Fruit fly (Drosophila melanogaster) whole organism, embryonic: ENCODE results near the gene CG6738.
A peak's percentile ranks its signal among the peaks of the same experiment; 100 is the strongest.

Experiments used
- Adf1 ChIP-seq: fragments of 200-800 bp; sonication (Bioruptor generic); IDR thresholded peaks from 2 replicates; pipeline ENCODE4 v1.3.6; 2022; ENCODE audit warnings: missing biosample characterization, missing genetic modification characterization
- Atf6 ChIP-seq: fragments of 200-800 bp; sonication (Bioruptor generic); IDR thresholded peaks from 2 replicates; pipeline ENCODE4 v1.3.6; 2022; ENCODE audit warnings: missing biosample characterization, missing genetic modification characterization
- B-H1 ChIP-seq: fragments of 200-800 bp; sonication (Bioruptor generic); IDR thresholded peaks from 3 replicates; pipeline ENCODE4 v1.3.6; 2022; ENCODE audit warnings: missing biosample characterization, missing genetic modification characterization
- BEAF-32 ChIP-seq: fragments of 200-800 bp; sonication (Bioruptor generic); optimal IDR thresholded peaks from 3 replicates; lab custom pipeline; 2017; ENCODE audit warnings: missing biosample characterization, missing genetic modification characterization, mild to moderate bottlenecking, moderate library complexity, missing genetic modification reagents
- BtbVII ChIP-seq: fragments of 200-800 bp; sonication (Bioruptor generic); optimal IDR thresholded peaks from 3 replicates; lab custom pipeline; 2017; ENCODE audit warnings: missing biosample characterization, mild to moderate bottlenecking, missing genetic modification characterization
- C15 ChIP-seq: fragments of 200-800 bp; sonication (Bioruptor generic); IDR thresholded peaks from 3 replicates; pipeline ENCODE4 v1.3.6; 2022; ENCODE audit warnings: missing biosample characterization, missing genetic modification characterization
- CG10267 ChIP-seq: fragments of 200-800 bp; sonication (Bioruptor generic); optimal IDR thresholded peaks from 2 replicates; lab custom pipeline; 2018; ENCODE audit warnings: missing biosample characterization, mild to moderate bottlenecking, missing genetic modification characterization, moderate library complexity
- CG10321 ChIP-seq: fragments of 200-800 bp; sonication (Bioruptor generic); IDR thresholded peaks from 2 replicates; pipeline ENCODE4 v1.3.6; 2022; ENCODE audit warnings: missing biosample characterization, missing genetic modification characterization
- CG11247 ChIP-seq: fragments of 200-800 bp; sonication (Bioruptor generic); IDR thresholded peaks from 2 replicates; pipeline ENCODE4 v1.3.6; 2022; ENCODE audit warnings: missing biosample characterization, missing genetic modification characterization
- CG12071 ChIP-seq: fragments of 200-800 bp; sonication (Bioruptor generic); optimal IDR thresholded peaks from 3 replicates; lab custom pipeline; 2018; ENCODE audit warnings: missing biosample characterization, mild to moderate bottlenecking, missing genetic modification characterization
- CG12744 ChIP-seq: fragments of 200-800 bp; sonication (Bioruptor generic); optimal IDR thresholded peaks from 2 replicates; lab custom pipeline; 2016; ENCODE audit warnings: missing biosample characterization, missing genetic modification characterization
- CG13894 ChIP-seq: fragments of 200-800 bp; sonication (Bioruptor generic); optimal IDR thresholded peaks from 3 replicates; lab custom pipeline; 2018; ENCODE audit warnings: missing biosample characterization, mild to moderate bottlenecking, missing genetic modification characterization, moderate library complexity
- CG14014 ChIP-seq: fragments of 200-800 bp; sonication (Bioruptor generic); IDR thresholded peaks from 2 replicates; pipeline ENCODE4 v1.3.6; 2022; ENCODE audit warnings: missing biosample characterization, missing genetic modification characterization
- CG14050 ChIP-seq: fragments of 200-800 bp; sonication (Bioruptor generic); IDR thresholded peaks from 3 replicates; pipeline ENCODE4 v1.3.6; 2022; ENCODE audit warnings: missing biosample characterization, missing genetic modification characterization
- CG15479 ChIP-seq: fragments of 200-800 bp; sonication (Bioruptor generic); optimal IDR thresholded peaks from 3 replicates; lab custom pipeline; 2019; ENCODE audit warnings: missing biosample characterization, mild to moderate bottlenecking, missing genetic modification characterization, moderate library complexity
- CG18476 ChIP-seq: fragments of 200-800 bp; sonication (Bioruptor generic); optimal IDR thresholded peaks from 2 replicates; lab custom pipeline; 2016; ENCODE audit warnings: missing biosample characterization, mild to moderate bottlenecking, missing genetic modification characterization
- CG2120 ChIP-seq: fragments of 200-800 bp; sonication (Bioruptor generic); optimal IDR thresholded peaks from 3 replicates; lab custom pipeline; 2016; ENCODE audit warnings: missing biosample characterization, missing genetic modification characterization
- CG34422 ChIP-seq: fragments of 200-800 bp; sonication (Bioruptor generic); IDR thresholded peaks from 3 replicates; pipeline ENCODE4 v1.3.6; 2022; ENCODE audit warnings: missing biosample characterization, missing genetic modification characterization
- CG7372 ChIP-seq: fragments of 200-800 bp; sonication (Bioruptor generic); IDR thresholded peaks from 2 replicates; pipeline ENCODE4 v1.3.6; 2022; ENCODE audit warnings: missing biosample characterization, missing genetic modification characterization
- CG7556 ChIP-seq: fragments of 200-800 bp; sonication (Bioruptor generic); optimal IDR thresholded peaks from 2 replicates; lab custom pipeline; 2017; ENCODE audit warnings: missing biosample characterization, mild to moderate bottlenecking, missing genetic modification characterization
- CG8765 ChIP-seq: fragments of 200-800 bp; sonication (Bioruptor generic); IDR thresholded peaks from 2 replicates; pipeline ENCODE4 v1.3.6; 2022; ENCODE audit warnings: missing biosample characterization, missing genetic modification characterization
- CG9215 ChIP-seq: fragments of 200-800 bp; sonication (Bioruptor generic); IDR thresholded peaks from 2 replicates; pipeline ENCODE4 v1.3.6; 2022; ENCODE audit warnings: missing biosample characterization, missing genetic modification characterization
- CG9437 ChIP-seq: fragments of 200-800 bp; sonication (Bioruptor generic); optimal IDR thresholded peaks from 2 replicates; lab custom pipeline; 2018; ENCODE audit warnings: missing biosample characterization, mild to moderate bottlenecking, missing genetic modification characterization
- CG9876 ChIP-seq: fragments of 200-800 bp; sonication (Bioruptor generic); optimal IDR thresholded peaks from 2 replicates; lab custom pipeline; 2016; ENCODE audit warnings: missing biosample characterization, missing genetic modification characterization
- Deaf1 ChIP-seq: fragments of 200-800 bp; optimal IDR thresholded peaks from 3 replicates; lab custom pipeline; 2019; ENCODE audit warnings: missing biosample characterization, mild to moderate bottlenecking, missing genetic modification characterization, moderate library complexity
- Hey ChIP-seq: fragments of 200-800 bp; sonication (Bioruptor generic); optimal IDR thresholded peaks from 3 replicates; lab custom pipeline; 2018; ENCODE audit warnings: missing biosample characterization, mild to moderate bottlenecking, missing genetic modification characterization
- Hmr ChIP-seq: fragments of 200-800 bp; sonication (Bioruptor generic); optimal IDR thresholded peaks from 3 replicates; lab custom pipeline; 2017; ENCODE audit warnings: mild to moderate bottlenecking, missing biosample characterization, missing genetic modification reagents, missing genetic modification characterization
- Hsf ChIP-seq: fragments of 200-800 bp; sonication (Bioruptor generic); optimal IDR thresholded peaks from 3 replicates; lab custom pipeline; 2016; ENCODE audit warnings: missing biosample characterization, missing genetic modification characterization
- Lhr ChIP-seq: fragments of 200-800 bp; sonication (Bioruptor generic); optimal IDR thresholded peaks from 3 replicates; lab custom pipeline; 2017; ENCODE audit warnings: mild to moderate bottlenecking, missing biosample characterization, missing genetic modification reagents, missing genetic modification characterization
- Pdp1 ChIP-seq, 2 experiments: fragments of 200-800 bp; sonication (Bioruptor generic); optimal IDR thresholded peaks; 3 replicates each; lab custom pipeline; 2016; ENCODE audit warnings: missing biosample characterization in 2 of 2, missing genetic modification characterization in 2 of 2, mild to moderate bottlenecking in 1 of 2, moderate library complexity in 1 of 2
- Ptx1 ChIP-seq: fragments of 200-800 bp; sonication (Bioruptor generic); IDR thresholded peaks from 2 replicates; pipeline ENCODE4 v1.3.6; 2022; ENCODE audit warnings: missing biosample characterization, missing genetic modification characterization
- Ravus ChIP-seq: fragments of 200-800 bp; sonication (Bioruptor generic); IDR thresholded peaks from 2 replicates; pipeline ENCODE4 v1.3.6; 2022; ENCODE audit warnings: missing biosample characterization, missing genetic modification characterization
- Scr ChIP-seq: fragments of 200-800 bp; sonication (Bioruptor generic); IDR thresholded peaks from 2 replicates; pipeline ENCODE4 v1.3.6; 2022; ENCODE audit warnings: missing biosample characterization, missing genetic modification characterization; ENCODE audit not compliant: partially characterized antibody
- Vsx1 ChIP-seq: fragments of 200-800 bp; sonication (Bioruptor generic); optimal IDR thresholded peaks from 2 replicates; lab custom pipeline; 2017; ENCODE audit warnings: missing biosample characterization, mild to moderate bottlenecking, missing genetic modification characterization, missing genetic modification reagents
- YL-1 ChIP-seq: fragments of 200-800 bp; sonication (Bioruptor generic); optimal IDR thresholded peaks from 3 replicates; lab custom pipeline; 2017; ENCODE audit warnings: missing biosample characterization, mild to moderate bottlenecking, missing genetic modification characterization
- btn ChIP-seq: fragments of 200-800 bp; sonication (Bioruptor generic); optimal IDR thresholded peaks from 2 replicates; lab custom pipeline; 2016; ENCODE audit warnings: missing biosample characterization, missing genetic modification characterization
- chinmo ChIP-seq: fragments of 200-800 bp; sonication (Bioruptor generic); IDR thresholded peaks from 4 replicates; pipeline ENCODE4 v1.3.6; 2022; ENCODE audit warnings: missing biosample characterization, missing genetic modification characterization; ENCODE audit not compliant: partially characterized antibody
- ems ChIP-seq: fragments of 200-800 bp; sonication (Bioruptor generic); optimal IDR thresholded peaks from 3 replicates; lab custom pipeline; 2016; ENCODE audit warnings: missing biosample characterization, missing genetic modification characterization
- fru ChIP-seq: fragments of >200 bp; optimal IDR thresholded peaks from 2 replicates; lab custom pipeline; 2017
- ftz-f1 ChIP-seq: fragments of 200-800 bp; sonication (Bioruptor generic); optimal IDR thresholded peaks from 2 replicates; lab custom pipeline; 2016; ENCODE audit warnings: missing biosample characterization, missing genetic modification characterization
- gfzf ChIP-seq: fragments of 200-800 bp; sonication (Bioruptor generic); optimal IDR thresholded peaks from 2 replicates; lab custom pipeline; 2016; ENCODE audit warnings: missing biosample characterization, mild to moderate bottlenecking, missing genetic modification characterization, moderate library complexity
- ham ChIP-seq: fragments of 200-800 bp; sonication (Bioruptor generic); IDR thresholded peaks from 2 replicates; pipeline ENCODE4 v1.3.6; 2022; ENCODE audit warnings: missing biosample characterization, missing genetic modification characterization
- hb ChIP-seq: fragments of 200-800 bp; sonication (Bioruptor generic); IDR thresholded peaks from 3 replicates; pipeline ENCODE4 v1.3.6; 2022; ENCODE audit warnings: missing biosample characterization, missing genetic modification characterization; ENCODE audit not compliant: partially characterized antibody
- jumu ChIP-seq: fragments of 200-800 bp; sonication (Bioruptor generic); optimal IDR thresholded peaks from 3 replicates; lab custom pipeline; 2016; ENCODE audit warnings: missing biosample characterization, missing genetic modification characterization
- lilli ChIP-seq: fragments of 200-800 bp; sonication (Bioruptor generic); optimal IDR thresholded peaks from 3 replicates; lab custom pipeline; 2016; ENCODE audit warnings: missing biosample characterization, missing genetic modification characterization
- mirr ChIP-seq: fragments of 200-800 bp; sonication (Bioruptor generic); optimal IDR thresholded peaks from 3 replicates; lab custom pipeline; 2018; ENCODE audit warnings: missing biosample characterization, mild to moderate bottlenecking, missing genetic modification characterization
- nmo ChIP-seq: fragments of 200-800 bp; sonication (Bioruptor generic); optimal IDR thresholded peaks from 2 replicates; lab custom pipeline; 2018; ENCODE audit warnings: missing biosample characterization, mild to moderate bottlenecking, missing genetic modification characterization, moderate library complexity
- pho ChIP-seq: fragments of 200-800 bp; sonication (Bioruptor generic); optimal IDR thresholded peaks from 2 replicates; lab custom pipeline; 2016; ENCODE audit warnings: missing biosample characterization, missing genetic modification characterization
- scrt ChIP-seq: fragments of 200-800 bp; sonication (Bioruptor generic); optimal IDR thresholded peaks from 2 replicates; lab custom pipeline; 2018; ENCODE audit warnings: missing biosample characterization, mild to moderate bottlenecking, missing genetic modification characterization, moderate library complexity
- unc-4 ChIP-seq: fragments of 200-800 bp; sonication (Bioruptor generic); IDR thresholded peaks from 2 replicates; pipeline ENCODE4 v1.3.6; 2022; ENCODE audit warnings: missing biosample characterization, missing genetic modification characterization; ENCODE audit not compliant: partially characterized antibody
- usp ChIP-seq: fragments of >200 bp; optimal IDR thresholded peaks from 2 replicates; lab custom pipeline; 2017; ENCODE audit warnings: missing biosample characterization, missing genetic modification characterization
- vnd ChIP-seq: fragments of 200-800 bp; sonication (Bioruptor generic); IDR thresholded peaks from 3 replicates; pipeline ENCODE4 v1.3.6; 2022; ENCODE audit warnings: missing biosample characterization, missing genetic modification characterization; ENCODE audit not compliant: partially characterized antibody

CG6738 gene

DNA sequence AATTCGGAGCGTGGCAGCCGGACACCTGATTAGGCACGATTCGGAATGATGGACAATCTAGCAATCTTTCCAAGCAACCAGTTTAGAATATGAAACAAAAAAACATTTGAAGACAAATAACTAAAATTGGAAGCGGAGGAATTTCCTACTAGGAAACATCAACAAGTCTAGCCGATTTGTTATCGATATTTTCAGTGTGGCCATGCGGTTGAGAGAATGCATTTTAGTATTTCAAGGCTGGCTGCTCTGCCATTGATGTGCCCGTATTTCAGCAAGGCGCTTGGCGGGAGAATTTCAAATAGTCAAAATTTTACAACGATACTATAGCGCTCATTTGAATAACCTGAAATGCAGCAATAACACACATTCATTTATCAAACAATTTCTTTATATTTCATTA, 28.5 kb downstream of the CG6738 start, which contains the start of gene CG31457 (continued):
- peak; percentile 89 for TF ChIP-seq unc-4 (GFP tag; lab: Robert Waterston, UW)
- TF ChIP-seq CG10267: peak; percentile 47
- TF ChIP-seq Adf1 (GFP tag; lab: Robert Waterston, UW): no peak
- TF ChIP-seq Hmr (GFP tag; lab: Kevin White, UChicago): no peak
- TF ChIP-seq CG14050 (GFP tag; lab: Robert Waterston, UW): no peak
- peak; percentile 55 for TF ChIP-seq nmo (GFP tag; lab: Kevin White, UChicago)
- no peak for TF ChIP-seq CG7372 (GFP tag; lab: Robert Waterston, UW)
- no peak for TF ChIP-seq CG11247
- no peak for TF ChIP-seq btn (GFP tag; lab: Kevin White, UChicago)
- no peak for TF ChIP-seq CG10321 (GFP tag; lab: Robert Waterston, UW)
- peak; percentile 89 for TF ChIP-seq BEAF-32 (GFP tag; lab: Kevin White, UChicago)
- no peak for TF ChIP-seq jumu (GFP tag; lab: Kevin White, UChicago)
- no peak for TF ChIP-seq CG8765 (GFP tag; lab: Robert Waterston, UW)
- TF ChIP-seq Hey: no peak
- TF ChIP-seq lilli (GFP tag; lab: Kevin White, UChicago): peak; percentile 23
- TF ChIP-seq chinmo (GFP tag; lab: Robert Waterston, UW): peak; percentile 84; the same call in 2 of the 4 replicates
- peak; percentile 79 for TF ChIP-seq Scr (GFP tag; lab: Robert Waterston, UW)
- TF ChIP-seq fru (lab: Kevin White, UChicago): no peak
- TF ChIP-seq Vsx1: no peak
- no peak for TF ChIP-seq mirr (GFP tag; lab: Kevin White, UChicago)
- TF ChIP-seq ftz-f1 (GFP tag; lab: Kevin White, UChicago): peak; percentile 85
- TF ChIP-seq CG9215: no peak
- peak in 1 of 2 experiments; percentile 21 for TF ChIP-seq Pdp1 (GFP tag; optimal IDR thresholded peaks at IDR 0.05; lab: Kevin White, UChicago)
- no peak for TF ChIP-seq CG15479 (GFP tag; lab: Kevin White, UChicago)
- TF ChIP-seq ems (GFP tag; lab: Kevin White, UChicago): no peak
- peak; percentile 11 for TF ChIP-seq YL-1 (GFP tag; lab: Kevin White, UChicago)
- no peak for TF ChIP-seq CG34422 (GFP tag; lab: Robert Waterston, UW)
- no peak for TF ChIP-seq Atf6 (GFP tag; lab: Robert Waterston, UW)
- TF ChIP-seq BtbVII (GFP tag; lab: Kevin White, UChicago): no peak
- no peak for TF ChIP-seq CG18476 (GFP tag; lab: Kevin White, UChicago)
- TF ChIP-seq scrt (GFP tag; lab: Kevin White, UChicago): peak; percentile 78
- peak; percentile 92 for TF ChIP-seq gfzf (GFP tag; lab: Kevin White, UChicago)
- no peak for TF ChIP-seq CG9876
- no peak for TF ChIP-seq pho (GFP tag; lab: Kevin White, UChicago)
- TF ChIP-seq C15 (GFP tag; lab: Robert Waterston, UW): no peak
- TF ChIP-seq CG13894 (tag; lab: Kevin White, UChicago): no peak
- TF ChIP-seq CG12071 (GFP tag; lab: Kevin White, UChicago): no peak
- TF ChIP-seq ham (GFP tag; lab: Robert Waterston, UW): no peak
- no peak for TF ChIP-seq B-H1 (GFP tag; lab: Robert Waterston, UW)
- TF ChIP-seq Ptx1 (GFP tag; lab: Robert Waterston, UW): no peak
- peak; percentile 63 for TF ChIP-seq vnd (GFP tag; lab: Robert Waterston, UW)
- TF ChIP-seq CG2120: peak; percentile 16
- TF ChIP-seq Hsf: no peak
- TF ChIP-seq Ravus: no peak
- no peak for TF ChIP-seq CG14014 (GFP tag; lab: Robert Waterston, UW)
- TF ChIP-seq CG7556: no peak
- TF ChIP-seq CG9437 (GFP tag; lab: Kevin White, UChicago): no peak
- no peak for TF ChIP-seq CG12744
- TF ChIP-seq usp (GFP tag; lab: Kevin White, UChicago): no peak
- TF ChIP-seq Deaf1 (tag; lab: Kevin White, UChicago): no peak
- no peak for TF ChIP-seq hb
- TF ChIP-seq Lhr (GFP tag; lab: Kevin White, UChicago): peak; percentile 60
